Fruit fly (Drosophila melanogaster) whole organism, pupa: ENCODE measurements around the gene DEF8.

ENCODE experiments used
- CG10348 ChIP-seq: fragments of 200-800 bp; sonication (Bioruptor generic); IDR thresholded peaks from 2 replicates; pipeline ENCODE4 v1.3.6; 2022; ENCODE audit warnings: missing biosample characterization, missing genetic modification characterization
- CG12605 ChIP-seq: fragments of 200-800 bp; sonication (Bioruptor generic); IDR thresholded peaks from 2 replicates; pipeline ENCODE4 v1.3.6; 2022; ENCODE audit warnings: missing biosample characterization, missing genetic modification characterization
- CG13204 ChIP-seq: fragments of 200-800 bp; sonication (Bioruptor generic); optimal IDR thresholded peaks from 2 replicates; lab custom pipeline; 2018; ENCODE audit warnings: missing biosample characterization, mild to moderate bottlenecking, missing genetic modification characterization, moderate library complexity
- CG14655 ChIP-seq: fragments of 200-800 bp; sonication (Bioruptor generic); optimal IDR thresholded peaks from 3 replicates; lab custom pipeline; 2017; ENCODE audit warnings: mild to moderate bottlenecking, missing biosample characterization, missing genetic modification reagents, missing genetic modification characterization
- CG15710 ChIP-seq: fragments of 200-800 bp; sonication (Bioruptor generic); optimal IDR thresholded peaks from 2 replicates; lab custom pipeline; 2018; ENCODE audit warnings: missing biosample characterization, mild to moderate bottlenecking, missing genetic modification characterization, moderate library complexity
- CG17806 ChIP-seq: fragments of 200-800 bp; sonication (Bioruptor generic); optimal IDR thresholded peaks from 2 replicates; lab custom pipeline; 2018; ENCODE audit warnings: missing biosample characterization, mild to moderate bottlenecking, missing genetic modification characterization, moderate library complexity
- CG32121 ChIP-seq: fragments of 200-800 bp; sonication (Bioruptor generic); IDR thresholded peaks from 2 replicates; pipeline ENCODE4 v1.3.6; 2022; ENCODE audit warnings: missing biosample characterization, missing genetic modification characterization
- CG34367 ChIP-seq: fragments of 200-800 bp; sonication (Bioruptor generic); optimal IDR thresholded peaks from 2 replicates; lab custom pipeline; 2018; ENCODE audit warnings: missing biosample characterization, mild to moderate bottlenecking, missing genetic modification characterization
- CG4496 ChIP-seq: fragments of 200-800 bp; sonication (Bioruptor generic); IDR thresholded peaks from 3 replicates; pipeline ENCODE4 v1.3.6; 2022; ENCODE audit warnings: missing biosample characterization, missing genetic modification characterization
- CG8159 ChIP-seq: fragments of 200-800 bp; sonication (Bioruptor generic); optimal IDR thresholded peaks from 3 replicates; lab custom pipeline; 2018; ENCODE audit warnings: missing biosample characterization, mild to moderate bottlenecking, missing genetic modification characterization, moderate library complexity
- CG8301 ChIP-seq: fragments of 200-800 bp; sonication (Bioruptor generic); optimal IDR thresholded peaks from 2 replicates; lab custom pipeline; 2018; ENCODE audit warnings: missing biosample characterization, mild to moderate bottlenecking, missing genetic modification characterization
- CG9948 ChIP-seq: fragments of 200-800 bp; sonication (Bioruptor generic); optimal IDR thresholded peaks from 2 replicates; lab custom pipeline; 2018; ENCODE audit warnings: missing biosample characterization, mild to moderate bottlenecking, missing genetic modification characterization, moderate library complexity
- D1 ChIP-seq: fragments of 200-800 bp; sonication (Bioruptor generic); optimal IDR thresholded peaks from 2 replicates; lab custom pipeline; 2018; ENCODE audit warnings: missing biosample characterization, mild to moderate bottlenecking, missing genetic modification characterization, moderate library complexity
- EcR ChIP-seq: fragments of 200-800 bp; sonication (Bioruptor generic); optimal IDR thresholded peaks from 3 replicates; lab custom pipeline; 2019; ENCODE audit warnings: missing biosample characterization, missing genetic modification characterization, mild to moderate bottlenecking, moderate library complexity, missing genetic modification reagents
- Ets98B ChIP-seq: fragments of 200-800 bp; sonication (Bioruptor generic); IDR thresholded peaks from 2 replicates; pipeline ENCODE4 v1.3.6; 2022; ENCODE audit warnings: missing biosample characterization, missing genetic modification characterization
- Pif1A ChIP-seq: fragments of 200-800 bp; sonication (Bioruptor generic); optimal IDR thresholded peaks from 3 replicates; lab custom pipeline; 2016; ENCODE audit warnings: missing biosample characterization, missing genetic modification characterization
- Pif1B ChIP-seq: fragments of 200-800 bp; sonication (Bioruptor generic); optimal IDR thresholded peaks from 3 replicates; lab custom pipeline; 2016; ENCODE audit warnings: missing biosample characterization, missing genetic modification characterization
- Snoo ChIP-seq: fragments of 200-800 bp; sonication (Bioruptor generic); optimal IDR thresholded peaks from 3 replicates; lab custom pipeline; 2017; ENCODE audit warnings: missing biosample characterization, mild to moderate bottlenecking, missing genetic modification characterization, inconsistent platforms
- fd96Ca ChIP-seq: fragments of 200-800 bp; sonication (Bioruptor generic); IDR thresholded peaks from 3 replicates; pipeline ENCODE4 v1.3.6; 2022; ENCODE audit warnings: missing biosample characterization, missing genetic modification characterization
- gl ChIP-seq: fragments of 200-800 bp; sonication (Bioruptor generic); optimal IDR thresholded peaks from 2 replicates; lab custom pipeline; 2018; ENCODE audit warnings: missing biosample characterization, mild to moderate bottlenecking, missing genetic modification characterization
- rn ChIP-seq: fragments of 200-800 bp; sonication (Bioruptor generic); IDR thresholded peaks from 2 replicates; pipeline ENCODE4 v1.3.6; 2022; ENCODE audit warnings: missing biosample characterization, missing genetic modification characterization

The DEF8 gene

dm6 chr3L:12114188-12114587, 17.8 kb upstream of the DEF8 start:
- TF ChIP-seq Snoo (tag; lab: Kevin White, UChicago) = peak; percentile 76
- TF ChIP-seq EcR = peak; percentile 74
- peak; percentile 63 for TF ChIP-seq gl (tag; lab: Kevin White, UChicago)
- peak; percentile 76 for TF ChIP-seq rn (GFP tag; lab: Robert Waterston, UW)
- TF ChIP-seq CG15710 (tag; lab: Kevin White, UChicago) = peak; percentile 83
- peak; percentile 69; the same call in 2 of the 3 replicates for TF ChIP-seq fd96Ca (GFP tag; lab: Robert Waterston, UW)
- peak; percentile 84 for TF ChIP-seq CG12605 (GFP tag; lab: Robert Waterston, UW)
- TF ChIP-seq Ets98B (GFP tag; lab: Robert Waterston, UW) = peak; percentile 85
- peak; percentile 79 for TF ChIP-seq CG9948 (tag; lab: Kevin White, UChicago)
- TF ChIP-seq CG10348 (GFP tag; lab: Robert Waterston, UW) = no peak
- peak; percentile 83 for TF ChIP-seq CG14655
- TF ChIP-seq CG32121 = peak; percentile 74
- TF ChIP-seq CG8159 = peak; percentile 92
- TF ChIP-seq D1 (tag; lab: Kevin White, UChicago) = peak; percentile 70
- peak; percentile 88 for TF ChIP-seq Pif1A (GFP tag; lab: Kevin White, UChicago)
- TF ChIP-seq CG17806 (tag; lab: Kevin White, UChicago) = peak; percentile 90
- TF ChIP-seq CG4496 (GFP tag; lab: Robert Waterston, UW) = peak; percentile 82
- peak; percentile 67 for TF ChIP-seq CG34367 (tag; lab: Kevin White, UChicago)
- peak; percentile 88 for TF ChIP-seq Pif1B (GFP tag; lab: Kevin White, UChicago)
- TF ChIP-seq CG13204 (GFP tag; lab: Kevin White, UChicago) = no peak
- TF ChIP-seq CG8301 (tag; lab: Kevin White, UChicago) = peak; percentile 80

dm6 chr3L:12115103-12115502, 16.8 kb upstream of the DEF8 start:
- TF ChIP-seq CG12605 (GFP tag; lab: Robert Waterston, UW) (peak; percentile 74), CG9948 (tag; lab: Kevin White, UChicago) (peak; percentile 87), CG10348 (GFP tag; lab: Robert Waterston, UW) (no peak), CG13204 (GFP tag; lab: Kevin White, UChicago) (no peak), CG32121 (no peak), Ets98B (GFP tag; lab: Robert Waterston, UW) (peak; percentile 65), Pif1A (GFP tag; lab: Kevin White, UChicago) (peak; percentile 89), Snoo (tag; lab: Kevin White, UChicago) (peak; percentile 87), CG17806 (tag; lab: Kevin White, UChicago) (peak; percentile 91), D1 (tag; lab: Kevin White, UChicago) (peak; percentile 62), CG8159 (peak; percentile 86), CG15710 (tag; lab: Kevin White, UChicago) (peak; percentile 87), Pif1B (GFP tag; lab: Kevin White, UChicago) (peak; percentile 91), CG14655 (peak; percentile 93), fd96Ca (GFP tag; lab: Robert Waterston, UW) (peak; percentile 82; the same call in 2 of the 3 replicates), CG34367 (tag; lab: Kevin White, UChicago) (peak; percentile 88), rn (GFP tag; lab: Robert Waterston, UW) (peak; percentile 5; the same call in 1 of the 2 replicates), CG8301 (tag; lab: Kevin White, UChicago) (peak; percentile 92), EcR (no peak), CG4496 (GFP tag; lab: Robert Waterston, UW) (peak; percentile 83), gl (tag; lab: Kevin White, UChicago) (peak; percentile 83)

dm6 chr3L:12115966-12116735, 15.8 kb upstream of the DEF8 start, which contains the start of gene vers:
Gene vers (plus strand): TSS chr3L:12116101.
- TF ChIP-seq CG17806 (tag; lab: Kevin White, UChicago) (no peak), CG12605 (GFP tag; lab: Robert Waterston, UW) (no peak), CG8301 (tag; lab: Kevin White, UChicago) (no peak)

- TF ChIP-seq CG8159 (no peak), CG17806 (tag; lab: Kevin White, UChicago) (no peak), CG9948 (tag; lab: Kevin White, UChicago) (no peak), Pif1B (GFP tag; lab: Kevin White, UChicago) (no peak), CG34367 (tag; lab: Kevin White, UChicago) (no peak), CG13204 (GFP tag; lab: Kevin White, UChicago) (no peak), gl (tag; lab: Kevin White, UChicago) (no peak), Pif1A (GFP tag; lab: Kevin White, UChicago) (no peak), EcR (no peak), CG8301 (tag; lab: Kevin White, UChicago) (no peak), D1 (tag; lab: Kevin White, UChicago) (no peak), Snoo (tag; lab: Kevin White, UChicago) (no peak)
- TF ChIP-seq, all 21 proteins: peak for 0
Observed at dm6 chr3L:12118156-12118555, 13.8 kb upstream of the DEF8 start, which contains the start of gene ssp. Gene ssp (plus strand): TSS chr3L:12118257.

dm6 chr3L:12118631-12119030, 13.3 kb upstream of the DEF8 start:
- TF ChIP-seq CG4496 (GFP tag; lab: Robert Waterston, UW) (no peak), CG12605 (GFP tag; lab: Robert Waterston, UW) (no peak), CG8301 (tag; lab: Kevin White, UChicago) (no peak), CG9948 (tag; lab: Kevin White, UChicago) (no peak), CG14655 (no peak), CG15710 (tag; lab: Kevin White, UChicago) (no peak), Snoo (tag; lab: Kevin White, UChicago) (no peak), EcR (no peak), rn (GFP tag; lab: Robert Waterston, UW) (no peak)
